Fruit fly (Drosophila melanogaster): Measurements from ENCODE around the gene CG5849.

DNA sequence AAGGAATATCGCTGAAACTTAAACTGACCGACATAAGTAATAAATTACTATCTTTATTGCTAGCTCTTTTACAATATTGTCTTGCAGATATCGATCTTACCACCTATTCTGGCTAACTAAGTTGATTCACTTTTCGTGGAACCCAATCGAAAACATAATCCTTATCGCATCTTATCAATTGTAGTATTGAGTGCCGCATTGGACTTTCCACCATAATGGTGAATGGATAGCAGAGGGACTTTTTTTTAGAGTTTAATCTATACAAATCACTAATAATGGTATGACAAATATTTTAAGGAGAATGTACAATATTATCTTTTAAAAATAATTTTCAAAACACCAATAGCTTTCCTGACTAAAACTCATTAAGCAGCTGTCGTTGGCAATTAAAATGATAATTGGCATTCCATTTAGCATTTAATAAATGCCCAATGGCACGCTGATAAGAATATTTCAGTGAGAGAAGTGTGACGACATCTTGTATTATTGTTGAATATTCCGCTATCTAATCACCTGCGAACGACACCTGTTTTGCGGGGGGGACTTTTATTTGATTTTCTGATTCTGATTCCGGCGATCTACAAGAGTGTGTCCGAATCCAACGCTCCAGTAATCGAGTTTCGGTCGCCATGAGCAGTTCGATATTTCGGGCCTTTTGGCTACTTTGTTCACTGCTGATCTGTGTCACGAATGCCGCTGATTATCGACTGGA is 18.4 kb downstream of the CG5849 start, which contains the start of gene CG42335:
- no peak for TF ChIP-seq CG8478 (optimal IDR thresholded peaks at IDR 0.05)
- TF ChIP-seq CTCF (optimal IDR thresholded peaks at IDR 0.05), result no peak
